Worm (Caenorhabditis elegans): Measurements from ENCODE around the gene srg-26.

ce11 chrV:5351483-5351882, 20.4 kb downstream of the srg-26 start, which contains the start of gene srd-9:
- TF ChIP-seq ztf-11 (tag; optimal IDR thresholded peaks at IDR 0.05) (no peak), snpc-4 (tag; optimal IDR thresholded peaks at IDR 0.05) (no peak), dmd-4 (tag; optimal IDR thresholded peaks at IDR 0.05) (no peak), nhr-25 (tag; optimal IDR thresholded peaks at IDR 0.05) (no peak), fos-1 (tag; optimal IDR thresholded peaks at IDR 0.05) (no peak), aly-2 (tag; optimal IDR thresholded peaks at IDR 0.05) (no peak), mdl-1 (tag; optimal IDR thresholded peaks at IDR 0.05) (no peak), unc-62 (GFP tag; optimal IDR thresholded peaks at IDR 0.05) (no peak), nhr-23 (tag; optimal IDR thresholded peaks at IDR 0.05) (no peak)
